Worm (Caenorhabditis elegans) whole organism, L4 larva: ENCODE measurements around the gene C09B8.3.
A peak's percentile ranks its signal among the peaks of the same experiment; 100 is the strongest.

Experiments used
- F26F4.8 ChIP-seq: fragments of 200-800 bp; sonication (Bioruptor generic); conservative IDR thresholded peaks from 2 replicates; pipeline ENCODE4 v1.3.6; 2022; ENCODE audit warnings: missing genetic modification characterization, missing compliant biosample characterization
- F49E8.2 ChIP-seq: sonication (generic microtip); optimal IDR thresholded peaks from 2 replicates; lab custom pipeline; 2016; ENCODE audit warnings: missing compliant biosample characterization, mild to moderate bottlenecking, missing genetic modification characterization, borderline replicate concordance
- dve-1 ChIP-seq: sonication (generic microtip); optimal IDR thresholded peaks from 2 replicates; lab custom pipeline; 2017; ENCODE audit warnings: antibody characterized with exemption, mild to moderate bottlenecking, missing genetic modification characterization, missing compliant biosample characterization; ENCODE audit not compliant: insufficient read depth
- egl-27 ChIP-seq: sonication (generic microtip); optimal IDR thresholded peaks from 3 replicates; lab custom pipeline; 2017; ENCODE audit warnings: missing biosample characterization, missing genetic modification reagents, missing genetic modification characterization
- fos-1 ChIP-seq: fragments of 150-350 bp; optimal IDR thresholded peaks from 2 replicates; lab custom pipeline; 2014; ENCODE audit warnings: missing biosample characterization, missing genetic modification characterization
- lin-13 ChIP-seq: fragments of 150-350 bp; optimal IDR thresholded peaks from 2 replicates; lab custom pipeline; 2014; ENCODE audit warnings: missing biosample characterization, missing genetic modification reagents, missing genetic modification characterization
- mdl-1 ChIP-seq, 2 experiments: fragments of 150-350 bp in 1 of 2; sonication (generic microtip) in 1 of 2; optimal IDR thresholded peaks; 2 replicates each; lab custom pipeline; 2014 to 2017; ENCODE audit warnings: missing biosample characterization in 2 of 2, missing genetic modification characterization in 2 of 2
- nhr-11 ChIP-seq: fragments of 150-350 bp; optimal IDR thresholded peaks from 2 replicates; lab custom pipeline; 2014; ENCODE audit warnings: missing biosample characterization, missing genetic modification characterization
- nhr-237 ChIP-seq: sonication (generic microtip); optimal IDR thresholded peaks from 2 replicates; lab custom pipeline; 2017; ENCODE audit warnings: missing biosample characterization, missing genetic modification characterization
- nhr-28 ChIP-seq: fragments of 150-350 bp; optimal IDR thresholded peaks from 2 replicates; lab custom pipeline; 2014; ENCODE audit warnings: missing biosample characterization, missing genetic modification characterization
- saeg-2 ChIP-seq: fragments of 200-800 bp; sonication (Bioruptor generic); IDR thresholded peaks from 2 replicates; pipeline ENCODE4 v1.3.6; 2022; ENCODE audit warnings: missing genetic modification reagents, missing genetic modification characterization, missing compliant biosample characterization

DNA sequence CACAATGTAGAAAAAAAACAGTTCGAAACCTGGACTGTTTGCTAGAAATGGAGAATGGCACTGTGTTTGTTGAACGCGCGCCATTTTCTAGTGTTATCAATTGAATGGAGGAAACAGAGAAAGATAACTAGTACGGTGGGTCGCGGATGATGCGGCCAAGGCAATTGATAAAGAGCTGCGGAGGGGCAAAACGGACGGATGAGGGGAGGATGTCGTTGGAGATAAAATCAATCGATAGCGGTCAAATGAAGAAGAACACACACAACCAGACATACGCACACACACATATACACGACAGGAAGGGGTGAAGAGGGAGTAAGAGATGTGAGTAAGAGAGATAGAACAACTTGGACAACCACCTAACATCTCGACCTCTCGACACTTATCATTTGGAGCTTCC, 39.6 kb upstream of the C09B8.3 start:
- no peak for TF ChIP-seq F26F4.8 (GFP tag; lab: Robert Waterston, UW)
- no peak for TF ChIP-seq nhr-11 (tag; lab: Kevin White, UChicago)
- no peak for TF ChIP-seq nhr-237
- no peak for TF ChIP-seq dve-1 (tag; lab: Kevin White, UChicago)
- no peak for TF ChIP-seq mdl-1 (tag; optimal IDR thresholded peaks at IDR 0.05; lab: Kevin White, UChicago)
- TF ChIP-seq nhr-28 (tag; lab: Kevin White, UChicago) = peak; percentile 49
- no peak for TF ChIP-seq lin-13
- TF ChIP-seq egl-27 (tag; lab: Kevin White, UChicago) = no peak
- no peak for TF ChIP-seq F49E8.2
- TF ChIP-seq saeg-2 (GFP tag; lab: Robert Waterston, UW) = no peak
- no peak for TF ChIP-seq fos-1 (tag; lab: Kevin White, UChicago)
